Fruit fly (Drosophila melanogaster) whole organism, pupa: ENCODE measurements around the gene beag.
A peak's percentile ranks its signal among the peaks of the same experiment; 100 is the strongest.

ENCODE experiments used
- CG10348 ChIP-seq: fragments of 200-800 bp; sonication (Bioruptor generic); IDR thresholded peaks from 2 replicates; pipeline ENCODE4 v1.3.6; 2022; ENCODE audit warnings: missing biosample characterization, missing genetic modification characterization
- CG12605 ChIP-seq: fragments of 200-800 bp; sonication (Bioruptor generic); IDR thresholded peaks from 2 replicates; pipeline ENCODE4 v1.3.6; 2022; ENCODE audit warnings: missing biosample characterization, missing genetic modification characterization
- CG13204 ChIP-seq: fragments of 200-800 bp; sonication (Bioruptor generic); optimal IDR thresholded peaks from 2 replicates; lab custom pipeline; 2018; ENCODE audit warnings: missing biosample characterization, mild to moderate bottlenecking, missing genetic modification characterization, moderate library complexity
- CG14655 ChIP-seq: fragments of 200-800 bp; sonication (Bioruptor generic); optimal IDR thresholded peaks from 3 replicates; lab custom pipeline; 2017; ENCODE audit warnings: mild to moderate bottlenecking, missing biosample characterization, missing genetic modification reagents, missing genetic modification characterization
- CG15710 ChIP-seq: fragments of 200-800 bp; sonication (Bioruptor generic); optimal IDR thresholded peaks from 2 replicates; lab custom pipeline; 2018; ENCODE audit warnings: missing biosample characterization, mild to moderate bottlenecking, missing genetic modification characterization, moderate library complexity
- CG17806 ChIP-seq: fragments of 200-800 bp; sonication (Bioruptor generic); optimal IDR thresholded peaks from 2 replicates; lab custom pipeline; 2018; ENCODE audit warnings: missing biosample characterization, mild to moderate bottlenecking, missing genetic modification characterization, moderate library complexity
- CG32121 ChIP-seq: fragments of 200-800 bp; sonication (Bioruptor generic); IDR thresholded peaks from 2 replicates; pipeline ENCODE4 v1.3.6; 2022; ENCODE audit warnings: missing biosample characterization, missing genetic modification characterization
- CG34367 ChIP-seq: fragments of 200-800 bp; sonication (Bioruptor generic); optimal IDR thresholded peaks from 2 replicates; lab custom pipeline; 2018; ENCODE audit warnings: missing biosample characterization, mild to moderate bottlenecking, missing genetic modification characterization
- CG4496 ChIP-seq: fragments of 200-800 bp; sonication (Bioruptor generic); IDR thresholded peaks from 3 replicates; pipeline ENCODE4 v1.3.6; 2022; ENCODE audit warnings: missing biosample characterization, missing genetic modification characterization
- CG8159 ChIP-seq: fragments of 200-800 bp; sonication (Bioruptor generic); optimal IDR thresholded peaks from 3 replicates; lab custom pipeline; 2018; ENCODE audit warnings: missing biosample characterization, mild to moderate bottlenecking, missing genetic modification characterization, moderate library complexity
- CG8301 ChIP-seq: fragments of 200-800 bp; sonication (Bioruptor generic); optimal IDR thresholded peaks from 2 replicates; lab custom pipeline; 2018; ENCODE audit warnings: missing biosample characterization, mild to moderate bottlenecking, missing genetic modification characterization
- CG9948 ChIP-seq: fragments of 200-800 bp; sonication (Bioruptor generic); optimal IDR thresholded peaks from 2 replicates; lab custom pipeline; 2018; ENCODE audit warnings: missing biosample characterization, mild to moderate bottlenecking, missing genetic modification characterization, moderate library complexity
- D1 ChIP-seq: fragments of 200-800 bp; sonication (Bioruptor generic); optimal IDR thresholded peaks from 2 replicates; lab custom pipeline; 2018; ENCODE audit warnings: missing biosample characterization, mild to moderate bottlenecking, missing genetic modification characterization, moderate library complexity
- EcR ChIP-seq: fragments of 200-800 bp; sonication (Bioruptor generic); optimal IDR thresholded peaks from 3 replicates; lab custom pipeline; 2019; ENCODE audit warnings: missing biosample characterization, missing genetic modification characterization, mild to moderate bottlenecking, moderate library complexity, missing genetic modification reagents
- Ets98B ChIP-seq: fragments of 200-800 bp; sonication (Bioruptor generic); IDR thresholded peaks from 2 replicates; pipeline ENCODE4 v1.3.6; 2022; ENCODE audit warnings: missing biosample characterization, missing genetic modification characterization
- Pif1A ChIP-seq: fragments of 200-800 bp; sonication (Bioruptor generic); optimal IDR thresholded peaks from 3 replicates; lab custom pipeline; 2016; ENCODE audit warnings: missing biosample characterization, missing genetic modification characterization
- Pif1B ChIP-seq: fragments of 200-800 bp; sonication (Bioruptor generic); optimal IDR thresholded peaks from 3 replicates; lab custom pipeline; 2016; ENCODE audit warnings: missing biosample characterization, missing genetic modification characterization
- Snoo ChIP-seq: fragments of 200-800 bp; sonication (Bioruptor generic); optimal IDR thresholded peaks from 3 replicates; lab custom pipeline; 2017; ENCODE audit warnings: missing biosample characterization, mild to moderate bottlenecking, missing genetic modification characterization, inconsistent platforms
- fd96Ca ChIP-seq: fragments of 200-800 bp; sonication (Bioruptor generic); IDR thresholded peaks from 3 replicates; pipeline ENCODE4 v1.3.6; 2022; ENCODE audit warnings: missing biosample characterization, missing genetic modification characterization
- gl ChIP-seq: fragments of 200-800 bp; sonication (Bioruptor generic); optimal IDR thresholded peaks from 2 replicates; lab custom pipeline; 2018; ENCODE audit warnings: missing biosample characterization, mild to moderate bottlenecking, missing genetic modification characterization
- rn ChIP-seq: fragments of 200-800 bp; sonication (Bioruptor generic); IDR thresholded peaks from 2 replicates; pipeline ENCODE4 v1.3.6; 2022; ENCODE audit warnings: missing biosample characterization, missing genetic modification characterization

beag gene

DNA sequence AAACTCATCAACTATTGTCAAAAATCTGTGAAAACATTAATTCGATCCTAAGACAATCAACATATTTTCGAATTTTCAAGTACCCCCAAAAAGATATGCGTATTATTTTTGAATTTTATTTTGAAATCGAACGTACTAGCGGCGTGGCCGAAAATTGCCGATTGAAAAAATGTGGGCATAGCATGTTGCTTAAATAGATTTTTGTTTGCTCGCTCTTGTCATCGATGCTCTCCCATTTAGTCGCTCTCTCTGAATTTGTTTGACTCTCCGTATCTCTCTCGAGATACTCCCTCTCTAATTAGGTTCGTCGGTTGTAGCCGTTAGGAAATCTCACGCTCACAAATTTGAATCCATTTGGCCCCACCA is 7.9 kb downstream of the beag start:
- no peak for TF ChIP-seq D1 (tag; lab: Kevin White, UChicago)
- TF ChIP-seq CG17806 (tag; lab: Kevin White, UChicago) = no peak
- TF ChIP-seq CG32121 (GFP tag; lab: Robert Waterston, UW) = no peak
- TF ChIP-seq Pif1A = no peak

DNA sequence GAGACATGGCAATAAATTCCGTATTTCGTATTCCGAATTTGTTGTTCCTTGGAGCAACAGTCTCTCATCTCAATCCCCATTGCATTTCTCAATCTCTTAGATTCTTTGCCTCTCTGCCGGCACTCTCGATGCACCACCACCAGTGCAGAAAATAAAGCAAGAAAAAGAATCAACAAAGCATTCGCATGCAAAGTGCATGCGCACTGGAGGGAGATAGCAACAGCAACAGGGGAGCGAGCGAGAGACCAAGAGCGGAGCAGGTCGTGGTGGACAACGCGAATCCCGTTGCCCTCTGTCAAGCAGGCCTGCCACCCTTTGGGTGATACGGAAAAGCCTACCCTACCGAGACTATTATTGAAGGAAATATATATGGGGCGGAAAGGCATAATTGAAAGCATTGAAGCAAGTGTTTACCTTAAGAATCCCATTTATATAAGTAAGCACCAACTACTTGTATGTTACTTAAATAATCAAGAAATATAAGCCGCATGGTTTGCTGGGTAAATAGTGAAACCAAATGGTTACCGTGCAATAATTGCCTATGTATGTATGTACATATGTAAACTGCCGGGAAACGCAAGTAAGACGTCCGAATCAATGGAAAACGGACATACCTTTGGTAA is 8.4 kb downstream of the beag start:
- no peak for TF ChIP-seq Snoo
- no peak for TF ChIP-seq CG10348 (GFP tag; lab: Robert Waterston, UW)
- peak; percentile 49 for TF ChIP-seq CG8159 (tag; lab: Kevin White, UChicago)
- TF ChIP-seq CG17806 (tag; lab: Kevin White, UChicago) = peak; percentile 41
- TF ChIP-seq Pif1B = peak; percentile 27
- peak; percentile 62 for TF ChIP-seq CG34367 (tag; lab: Kevin White, UChicago)
- peak; percentile 26 for TF ChIP-seq Pif1A
- TF ChIP-seq gl (tag; lab: Kevin White, UChicago) = peak; percentile 91
- TF ChIP-seq CG14655 (GFP tag; lab: Kevin White, UChicago) = peak; percentile 39
- peak; percentile 63 for TF ChIP-seq EcR (GFP tag; lab: Kevin White, UChicago)
- peak; percentile 34 for TF ChIP-seq CG8301
- TF ChIP-seq fd96Ca (GFP tag; lab: Robert Waterston, UW) = no peak
- TF ChIP-seq CG13204 (GFP tag; lab: Kevin White, UChicago) = peak; percentile 85
- TF ChIP-seq CG15710 (tag; lab: Kevin White, UChicago) = peak; percentile 62

DNA sequence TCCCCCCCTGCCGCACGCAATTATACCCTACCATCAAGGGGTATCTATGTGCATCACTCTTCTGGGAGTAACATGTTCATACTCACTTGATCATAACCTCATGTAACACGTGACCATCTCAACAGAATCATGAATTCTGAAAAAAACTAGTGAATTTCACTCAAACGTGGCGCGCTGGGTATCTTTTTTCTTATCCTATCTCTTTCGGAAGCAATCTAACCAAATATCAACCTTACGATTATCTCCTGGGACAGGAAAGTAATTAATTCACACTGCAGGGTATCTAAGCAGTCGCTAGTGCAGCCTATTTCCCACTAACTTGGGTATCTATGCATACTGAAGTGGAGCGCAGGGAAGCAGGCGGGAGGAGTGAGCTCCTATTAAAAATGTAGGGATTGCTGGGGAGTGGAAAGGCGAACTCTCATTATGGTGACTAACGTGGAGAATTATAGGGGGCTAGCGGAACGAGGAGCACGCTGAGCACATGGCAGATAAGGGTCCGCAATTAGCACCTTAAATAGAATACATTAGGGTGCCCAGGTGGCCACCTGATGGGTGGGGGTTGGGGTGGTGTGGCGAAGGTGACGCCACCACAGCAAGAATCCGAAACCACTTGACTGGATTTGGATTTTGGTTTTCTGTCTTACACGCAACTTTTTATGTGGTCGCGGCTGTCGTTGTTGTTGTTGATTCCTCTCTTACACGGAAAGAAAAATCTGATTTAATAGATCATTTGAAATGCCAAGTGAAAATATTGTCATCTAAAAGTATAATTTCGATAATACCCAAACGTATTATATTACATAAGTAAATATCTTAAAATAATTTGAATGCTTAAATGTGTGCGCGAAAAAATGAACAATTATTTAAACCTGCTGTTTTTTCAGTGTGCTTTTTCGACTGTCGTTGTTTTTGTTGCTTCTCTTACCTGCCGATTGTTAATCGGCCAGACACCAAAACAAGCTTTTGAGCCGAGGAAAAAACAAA is 9.5 kb downstream of the beag start:
- TF ChIP-seq CG9948 (tag; lab: Kevin White, UChicago) (peak; percentile 91), D1 (tag; lab: Kevin White, UChicago) (peak; percentile 41), CG34367 (tag; lab: Kevin White, UChicago) (peak; percentile 84), Pif1B (peak; percentile 82), CG14655 (GFP tag; lab: Kevin White, UChicago) (peak; percentile 92), fd96Ca (GFP tag; lab: Robert Waterston, UW) (no peak), rn (GFP tag; lab: Robert Waterston, UW) (no peak), EcR (GFP tag; lab: Kevin White, UChicago) (no peak), CG8301 (peak; percentile 92), CG10348 (GFP tag; lab: Robert Waterston, UW) (no peak), CG32121 (GFP tag; lab: Robert Waterston, UW) (no peak), Pif1A (peak; percentile 86), gl (tag; lab: Kevin White, UChicago) (peak; percentile 78), CG13204 (GFP tag; lab: Kevin White, UChicago) (peak; percentile 1), CG15710 (tag; lab: Kevin White, UChicago) (peak; percentile 87), Snoo (peak; percentile 91), CG17806 (tag; lab: Kevin White, UChicago) (peak; percentile 91), CG8159 (tag; lab: Kevin White, UChicago) (peak; percentile 94), CG4496 (GFP tag; lab: Robert Waterston, UW) (no peak), CG12605 (no peak), Ets98B (GFP tag; lab: Robert Waterston, UW) (no peak)

DNA sequence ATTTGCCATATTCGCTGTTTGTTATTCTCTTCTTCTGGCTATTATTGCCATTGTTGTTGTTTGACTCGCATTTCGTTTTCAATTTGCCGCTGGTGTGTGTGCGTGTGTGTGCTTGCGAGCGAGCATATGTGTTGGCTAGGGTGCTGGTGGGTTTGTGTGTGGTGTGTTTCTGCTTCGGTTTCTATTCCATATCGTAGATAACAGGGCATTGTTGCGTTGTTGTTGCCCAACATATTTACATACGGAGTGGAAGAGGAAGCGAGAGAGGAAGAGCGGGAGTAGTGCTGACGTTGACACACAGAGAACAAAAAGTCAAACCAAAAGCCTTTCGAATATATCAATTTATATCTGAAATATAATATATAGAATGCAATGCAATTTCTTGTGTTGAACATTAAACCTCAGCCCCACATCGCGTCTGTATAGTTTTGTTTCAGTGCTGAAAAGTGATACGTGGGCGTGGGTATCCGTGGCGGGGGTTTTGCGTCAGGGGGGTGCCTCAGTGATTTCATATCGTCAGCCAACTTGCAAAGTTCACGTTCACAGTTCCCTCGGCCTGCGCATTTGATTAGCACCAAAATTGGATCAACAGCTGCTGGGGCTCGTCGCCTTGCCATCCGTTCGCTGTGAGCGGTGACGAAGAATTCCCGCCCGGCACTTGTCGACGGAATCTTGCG is 10.3 kb downstream of the beag start:
- TF ChIP-seq gl (tag; lab: Kevin White, UChicago) (no peak), EcR (GFP tag; lab: Kevin White, UChicago) (peak; percentile 20), CG8159 (tag; lab: Kevin White, UChicago) (peak; percentile 18), CG17806 (tag; lab: Kevin White, UChicago) (peak; percentile 49), D1 (tag; lab: Kevin White, UChicago) (no peak), CG13204 (GFP tag; lab: Kevin White, UChicago) (no peak), CG15710 (tag; lab: Kevin White, UChicago) (peak; percentile 27), rn (GFP tag; lab: Robert Waterston, UW) (no peak), CG34367 (tag; lab: Kevin White, UChicago) (peak; percentile 29), CG9948 (tag; lab: Kevin White, UChicago) (peak; percentile 59), Pif1A (peak; percentile 65), CG12605 (no peak), Pif1B (peak; percentile 58), Snoo (no peak), CG8301 (peak; percentile 59), CG4496 (GFP tag; lab: Robert Waterston, UW) (no peak), CG14655 (GFP tag; lab: Kevin White, UChicago) (peak; percentile 77)

DNA sequence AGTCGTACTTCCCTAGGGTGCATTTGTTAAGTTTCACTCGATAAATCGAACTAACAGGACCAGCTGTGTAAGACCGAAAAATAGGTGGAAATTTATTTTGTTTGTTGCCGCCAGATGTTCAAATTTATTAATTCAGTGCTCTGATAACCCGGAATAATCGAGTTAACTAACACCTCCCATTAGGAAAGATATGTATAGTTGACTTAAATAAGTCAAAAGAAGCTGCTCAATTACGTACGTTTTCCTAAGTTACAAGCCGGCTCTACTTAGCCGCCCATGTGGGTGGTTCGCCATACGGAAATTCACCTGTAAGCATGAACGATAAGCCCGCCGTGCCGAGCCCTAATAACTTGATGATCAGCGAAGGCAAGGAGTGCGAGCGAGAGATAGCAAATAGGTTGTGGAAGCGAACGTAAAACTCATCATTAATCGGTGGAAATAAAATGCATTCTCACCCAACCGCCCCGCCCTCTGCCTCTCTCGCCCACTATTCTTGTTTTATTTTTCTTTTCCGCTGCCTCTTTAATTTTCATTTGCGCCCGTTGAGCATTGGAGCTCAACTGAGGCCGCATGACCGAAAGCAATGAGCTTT is 10.9 kb downstream of the beag start:
- TF ChIP-seq CG13204 (GFP tag; lab: Kevin White, UChicago) = no peak
- TF ChIP-seq Pif1B = peak; percentile 22
- TF ChIP-seq CG9948 (tag; lab: Kevin White, UChicago) = peak; percentile 40
- no peak for TF ChIP-seq D1 (tag; lab: Kevin White, UChicago)
- TF ChIP-seq Pif1A = peak; percentile 53
- TF ChIP-seq EcR (GFP tag; lab: Kevin White, UChicago) = no peak
- no peak for TF ChIP-seq CG32121 (GFP tag; lab: Robert Waterston, UW)
- TF ChIP-seq rn (GFP tag; lab: Robert Waterston, UW) = no peak
- peak; percentile 69 for TF ChIP-seq CG14655 (GFP tag; lab: Kevin White, UChicago)
- peak; percentile 71 for TF ChIP-seq CG8159 (tag; lab: Kevin White, UChicago)
- no peak for TF ChIP-seq Ets98B (GFP tag; lab: Robert Waterston, UW)
- peak; percentile 27 for TF ChIP-seq CG34367 (tag; lab: Kevin White, UChicago)
- TF ChIP-seq CG8301 = peak; percentile 57
- no peak for TF ChIP-seq gl (tag; lab: Kevin White, UChicago)
- peak; percentile 16 for TF ChIP-seq CG17806 (tag; lab: Kevin White, UChicago)
- no peak for TF ChIP-seq CG4496 (GFP tag; lab: Robert Waterston, UW)
- no peak for TF ChIP-seq fd96Ca (GFP tag; lab: Robert Waterston, UW)
- no peak for TF ChIP-seq CG12605
- TF ChIP-seq CG10348 (GFP tag; lab: Robert Waterston, UW) = no peak
- TF ChIP-seq Snoo = peak; percentile 10
- peak; percentile 64 for TF ChIP-seq CG15710 (tag; lab: Kevin White, UChicago)
